Worm (Caenorhabditis elegans) whole organism, L4 larva: ENCODE data around the gene Y69F12A.1.

Experiments
- D1046.2 ChIP-seq: fragments of 200-800 bp; sonication (Bioruptor generic); IDR thresholded peaks from 2 replicates; pipeline ENCODE4 v1.3.6; 2022; ENCODE audit warnings: missing genetic modification characterization, missing compliant biosample characterization
- T20F7.1 ChIP-seq: fragments of 200-800 bp; sonication (Bioruptor generic); optimal IDR thresholded peaks from 2 replicates; lab custom pipeline; 2018; ENCODE audit warnings: mild to moderate bottlenecking, missing genetic modification characterization, missing compliant biosample characterization
- ZK337.2 ChIP-seq: fragments of 200-800 bp; sonication (Bioruptor generic); IDR thresholded peaks from 2 replicates; pipeline ENCODE4 v1.3.6; 2022; ENCODE audit warnings: missing genetic modification reagents, missing genetic modification characterization, missing compliant biosample characterization
- aha-1 ChIP-seq: fragments of 150-350 bp; peaks from one replicate; lab custom pipeline; 2014; ENCODE audit warnings: missing biosample characterization, missing genetic modification characterization
- ama-1 ChIP-seq: fragments of 150-350 bp; optimal IDR thresholded peaks from 2 replicates; lab custom pipeline; 2014; ENCODE audit warnings: inconsistent platforms, mixed read lengths
- ceh-28 ChIP-seq: fragments of 150-350 bp; optimal IDR thresholded peaks from 2 replicates; lab custom pipeline; 2014; ENCODE audit warnings: missing biosample characterization, missing genetic modification reagents, missing genetic modification characterization
- ces-1 ChIP-seq: fragments of 150-350 bp; sonication (generic microtip); optimal IDR thresholded peaks from 4 replicates; lab custom pipeline; 2014; ENCODE audit warnings: missing biosample characterization, missing genetic modification reagents, missing genetic modification characterization
- cey-2 ChIP-seq: sonication (generic microtip); optimal IDR thresholded peaks from 3 replicates; lab custom pipeline; 2017; ENCODE audit warnings: missing genetic modification characterization, mild to moderate bottlenecking, missing compliant biosample characterization, antibody characterized with exemption, borderline replicate concordance; ENCODE audit not compliant: insufficient read depth
- ctbp-1 ChIP-seq: fragments of 200-800 bp; sonication (Bioruptor generic); IDR thresholded peaks from 2 replicates; pipeline ENCODE4 v1.3.6; 2022; ENCODE audit warnings: missing genetic modification reagents, missing genetic modification characterization, missing compliant biosample characterization
- daf-16 ChIP-seq, 3 experiments: sonication (generic microtip); optimal IDR thresholded peaks; 2 replicates each; lab custom pipeline; 2016 to 2017; ENCODE audit warnings: missing genetic modification characterization in 3 of 3, missing genetic modification reagents in 3 of 3, mild to moderate bottlenecking in 2 of 3, missing compliant biosample characterization in 2 of 3, missing biosample characterization in 1 of 3, moderate library complexity in 1 of 3
- daf-19 ChIP-seq: fragments of 200-800 bp; sonication (Bioruptor generic); conservative IDR thresholded peaks from 2 replicates; pipeline ENCODE4 v1.3.6; 2022; ENCODE audit warnings: missing genetic modification characterization, missing compliant biosample characterization
- dmd-6 ChIP-seq: fragments of 200-800 bp; sonication (Bioruptor generic); IDR thresholded peaks from 2 replicates; pipeline ENCODE4 v1.3.6; 2022; ENCODE audit warnings: missing genetic modification reagents, missing genetic modification characterization, missing compliant biosample characterization
- dmd-8 ChIP-seq: fragments of 200-800 bp; sonication (Bioruptor generic); IDR thresholded peaks from 2 replicates; pipeline ENCODE4 v1.3.6; 2022; ENCODE audit warnings: missing genetic modification characterization, missing compliant biosample characterization
- dpl-1 ChIP-seq: fragments of 150-350 bp; optimal IDR thresholded peaks from 2 replicates; lab custom pipeline; 2014; ENCODE audit warnings: missing biosample characterization, missing genetic modification reagents, missing genetic modification characterization
- dve-1 ChIP-seq: sonication (generic microtip); optimal IDR thresholded peaks from 2 replicates; lab custom pipeline; 2017; ENCODE audit warnings: antibody characterized with exemption, mild to moderate bottlenecking, missing genetic modification characterization, missing compliant biosample characterization; ENCODE audit not compliant: insufficient read depth
- fkh-10 ChIP-seq: fragments of 150-350 bp; optimal IDR thresholded peaks from 2 replicates; lab custom pipeline; 2014; ENCODE audit warnings: missing biosample characterization, missing genetic modification reagents, missing genetic modification characterization
- gei-8 ChIP-seq: fragments of 200-800 bp; sonication (Bioruptor generic); optimal IDR thresholded peaks from 2 replicates; lab custom pipeline; 2018; ENCODE audit warnings: mild to moderate bottlenecking, missing genetic modification characterization, missing compliant biosample characterization
- hif-1 ChIP-seq, 2 experiments: sonication (generic microtip); optimal IDR thresholded peaks; 2 replicates each; lab custom pipeline; 2016 to 2017; ENCODE audit warnings: missing compliant biosample characterization in 2 of 2, missing genetic modification characterization in 2 of 2, missing genetic modification reagents in 2 of 2, missing genotype in 2 of 2, mild to moderate bottlenecking in 1 of 2
- hlh-11 ChIP-seq: fragments of 200-800 bp; sonication (Bioruptor generic); optimal IDR thresholded peaks from 2 replicates; lab custom pipeline; 2018; ENCODE audit warnings: mild to moderate bottlenecking, missing genetic modification characterization, missing compliant biosample characterization
- lim-7 ChIP-seq: fragments of 200-800 bp; sonication (Bioruptor generic); IDR thresholded peaks from 2 replicates; pipeline ENCODE4 v1.3.6; 2022; ENCODE audit warnings: missing genetic modification characterization, missing compliant biosample characterization
- lin-1 ChIP-seq: fragments of 200-800 bp; sonication (Bioruptor generic); IDR thresholded peaks from 2 replicates; pipeline ENCODE4 v1.3.6; 2022; ENCODE audit warnings: missing genetic modification reagents, missing genetic modification characterization, missing compliant biosample characterization
- lin-13 ChIP-seq: fragments of 150-350 bp; optimal IDR thresholded peaks from 2 replicates; lab custom pipeline; 2014; ENCODE audit warnings: missing biosample characterization, missing genetic modification reagents, missing genetic modification characterization
- lin-15B ChIP-seq: fragments of 150-350 bp; sonication (generic microtip); optimal IDR thresholded peaks from 3 replicates; lab custom pipeline; 2014; ENCODE audit warnings: missing biosample characterization, missing genetic modification characterization
- madf-5 ChIP-seq, 2 experiments: fragments of 200-800 bp; sonication (Bioruptor generic); IDR thresholded peaks; 2 replicates each; pipeline ENCODE4 v1.3.6; 2022; ENCODE audit warnings: missing compliant biosample characterization in 2 of 2, missing genetic modification characterization in 2 of 2
- madf-9 ChIP-seq: fragments of 200-800 bp; sonication (Bioruptor generic); conservative IDR thresholded peaks from 2 replicates; pipeline ENCODE4 v1.3.6; 2022; ENCODE audit warnings: missing genetic modification reagents, missing genetic modification characterization, missing compliant biosample characterization
- mes-2 ChIP-seq: sonication (generic microtip); optimal IDR thresholded peaks from 2 replicates; lab custom pipeline; 2016; ENCODE audit warnings: missing genotype, mild to moderate bottlenecking, missing genetic modification characterization, missing compliant biosample characterization; ENCODE audit not compliant: poor library complexity, severe bottlenecking
- mxl-2 ChIP-seq: fragments of 200-800 bp; sonication (Bioruptor generic); conservative IDR thresholded peaks from 2 replicates; pipeline ENCODE4 v1.3.6; 2022; ENCODE audit warnings: missing genetic modification reagents, missing genetic modification characterization, missing compliant biosample characterization
- nhr-102 ChIP-seq: sonication (generic microtip); optimal IDR thresholded peaks from 2 replicates; lab custom pipeline; 2016; ENCODE audit warnings: mild to moderate bottlenecking, missing genetic modification characterization, moderate library complexity, missing compliant biosample characterization
- nhr-11 ChIP-seq: fragments of 150-350 bp; optimal IDR thresholded peaks from 2 replicates; lab custom pipeline; 2014; ENCODE audit warnings: missing biosample characterization, missing genetic modification characterization
- nhr-28 ChIP-seq: fragments of 150-350 bp; optimal IDR thresholded peaks from 2 replicates; lab custom pipeline; 2014; ENCODE audit warnings: missing biosample characterization, missing genetic modification characterization
- sdz-12 ChIP-seq: fragments of 200-800 bp; sonication (Bioruptor generic); optimal IDR thresholded peaks from 2 replicates; lab custom pipeline; 2018; ENCODE audit warnings: mild to moderate bottlenecking, missing genetic modification characterization, missing compliant biosample characterization
- skn-1 ChIP-seq: fragments of 150-350 bp; optimal IDR thresholded peaks from 2 replicates; lab custom pipeline; 2014; ENCODE audit warnings: missing biosample characterization, missing genetic modification characterization
- snpc-1.2 ChIP-seq: fragments of 200-800 bp; sonication (Bioruptor generic); IDR thresholded peaks from 2 replicates; pipeline ENCODE4 v1.3.6; 2022; ENCODE audit warnings: missing genetic modification reagents, missing genetic modification characterization, missing compliant biosample characterization
- spr-1 ChIP-seq: sonication (generic microtip); optimal IDR thresholded peaks from 2 replicates; lab custom pipeline; 2016; ENCODE audit warnings: mild to moderate bottlenecking, missing genetic modification characterization, missing compliant biosample characterization
- spr-3 ChIP-seq: fragments of 200-800 bp; sonication (Bioruptor generic); optimal IDR thresholded peaks from 2 replicates; lab custom pipeline; 2018; ENCODE audit warnings: mild to moderate bottlenecking, missing genetic modification characterization, missing compliant biosample characterization
- zfp-2 ChIP-seq: sonication (generic microtip); optimal IDR thresholded peaks from 2 replicates; lab custom pipeline; 2016; ENCODE audit warnings: mild to moderate bottlenecking, missing genetic modification characterization, missing compliant biosample characterization
- zfp-3 ChIP-seq: fragments of 200-800 bp; sonication (Bioruptor generic); conservative IDR thresholded peaks from 2 replicates; pipeline ENCODE4 v1.3.6; 2022; ENCODE audit warnings: missing genetic modification reagents, missing genetic modification characterization, missing compliant biosample characterization
- zip-2 ChIP-seq: fragments of 150-350 bp; optimal IDR thresholded peaks from 2 replicates; lab custom pipeline; 2014; ENCODE audit warnings: missing biosample characterization, missing genetic modification characterization
- ztf-7 ChIP-seq: fragments of 150-350 bp; optimal IDR thresholded peaks from 2 replicates; lab custom pipeline; 2014; ENCODE audit warnings: missing biosample characterization, missing genetic modification characterization

Gene Y69F12A.1

ce11 chrIII:7488303-7488702, 31.6 kb downstream of the Y69F12A.1 start (continued):
- TF ChIP-seq daf-16 (GFP tag; optimal IDR thresholded peaks at IDR 0.05; lab: Kevin White, UChicago) (no peak), daf-16 (tag; optimal IDR thresholded peaks at IDR 0.05; lab: Kevin White, UChicago) (no peak), lin-13 (GFP tag; lab: Kevin White, UChicago) (no peak), skn-1 (tag; lab: Kevin White, UChicago) (no peak), ama-1 (lab: Kevin White, UChicago) (no peak), gei-8 (GFP tag; lab: Kevin White, UChicago) (no peak), lim-7 (GFP tag; lab: Robert Waterston, UW) (no peak), nhr-11 (tag; lab: Kevin White, UChicago) (no peak), lin-1 (GFP tag; lab: Robert Waterston, UW) (no peak), aha-1 (tag; lab: Kevin White, UChicago) (peak; percentile 81), zfp-3 (no peak), fkh-10 (no peak), madf-9 (no peak), ztf-7 (tag; lab: Kevin White, UChicago) (no peak), sdz-12 (GFP tag; lab: Kevin White, UChicago) (no peak), dmd-6 (0 out of 2 replicates have a peak, but pooled peaks have one; percentile 18), ctbp-1 (no peak), ZK337.2 (GFP tag; lab: Robert Waterston, UW) (no peak), ces-1 (GFP tag; lab: Kevin White, UChicago) (no peak), mxl-2 (GFP tag; lab: Robert Waterston, UW) (no peak), mes-2 (tag; lab: Kevin White, UChicago) (peak; percentile 16), dve-1 (tag; lab: Kevin White, UChicago) (no peak)

- TF ChIP-seq dmd-8 (GFP tag; lab: Robert Waterston, UW) (no peak), dpl-1 (GFP tag; lab: Kevin White, UChicago) (no peak), D1046.2 (GFP tag; lab: Robert Waterston, UW) (no peak), snpc-1.2 (GFP tag; lab: Robert Waterston, UW) (no peak), ceh-28 (tag; lab: Kevin White, UChicago) (no peak), nhr-11 (tag; lab: Kevin White, UChicago) (no peak), hlh-11 (tag; lab: Kevin White, UChicago) (no peak), skn-1 (tag; lab: Kevin White, UChicago) (no peak), mxl-2 (GFP tag; lab: Robert Waterston, UW) (no peak), ces-1 (GFP tag; lab: Kevin White, UChicago) (no peak), ama-1 (lab: Kevin White, UChicago) (no peak), lin-13 (GFP tag; lab: Kevin White, UChicago) (no peak), mes-2 (tag; lab: Kevin White, UChicago) (no peak), cey-2 (tag; lab: Kevin White, UChicago) (no peak), madf-5 (GFP tag; IDR thresholded peaks at IDR 0.05; lab: Robert Waterston, UW) (no peak), ctbp-1 (no peak)
Observed at ce11 chrIII:7489055-7489534, 32.4 kb downstream of the Y69F12A.1 start, which contains the start of gene mup-4. mup-4 (minus strand) TSS chrIII:7489105.

ce11 chrIII:7490061-7490460, 33.3 kb downstream of the Y69F12A.1 start:
- TF ChIP-seq zip-2 (tag; lab: Kevin White, UChicago) (no peak), ctbp-1 (no peak), hlh-11 (tag; lab: Kevin White, UChicago) (no peak), hif-1 (tag; optimal IDR thresholded peaks at IDR 0.05; lab: Kevin White, UChicago) (no peak), skn-1 (tag; lab: Kevin White, UChicago) (no peak), spr-3 (GFP tag; lab: Kevin White, UChicago) (no peak), zfp-2 (tag; lab: Kevin White, UChicago) (no peak), daf-19 (no peak), nhr-102 (no peak), ZK337.2 (GFP tag; lab: Robert Waterston, UW) (no peak), nhr-28 (tag; lab: Kevin White, UChicago) (no peak), gei-8 (GFP tag; lab: Kevin White, UChicago) (no peak), lin-15B (tag; lab: Kevin White, UChicago) (no peak), T20F7.1 (GFP tag; lab: Kevin White, UChicago) (no peak), zfp-3 (no peak), spr-1 (tag; lab: Kevin White, UChicago) (no peak)
